Fruit fly (Drosophila melanogaster) whole organism, embryonic: Measurements from ENCODE around the gene edin.
A peak's percentile ranks its signal among the peaks of the same experiment; 100 is the strongest.

Experiments
- ATbp ChIP-seq: fragments of 200-800 bp; sonication (Bioruptor generic); optimal IDR thresholded peaks from 2 replicates; lab custom pipeline; 2017; ENCODE audit warnings: missing biosample characterization, mild to moderate bottlenecking, missing genetic modification characterization, missing genetic modification reagents
- Atf6 ChIP-seq: fragments of 200-800 bp; sonication (Bioruptor generic); IDR thresholded peaks from 2 replicates; pipeline ENCODE4 v1.3.6; 2022; ENCODE audit warnings: missing biosample characterization, missing genetic modification characterization
- CG10209 ChIP-seq: fragments of 200-800 bp; sonication (Bioruptor generic); optimal IDR thresholded peaks from 3 replicates; lab custom pipeline; 2017; ENCODE audit warnings: missing biosample characterization, mild to moderate bottlenecking, missing genetic modification characterization, missing genetic modification reagents
- CG12219 ChIP-seq: fragments of 200-800 bp; sonication (Bioruptor generic); optimal IDR thresholded peaks from 3 replicates; lab custom pipeline; 2018; ENCODE audit warnings: missing biosample characterization, mild to moderate bottlenecking, missing genetic modification characterization
- CG13894 ChIP-seq: fragments of 200-800 bp; sonication (Bioruptor generic); optimal IDR thresholded peaks from 3 replicates; lab custom pipeline; 2018; ENCODE audit warnings: missing biosample characterization, mild to moderate bottlenecking, missing genetic modification characterization, moderate library complexity
- CG14441 ChIP-seq: fragments of 200-800 bp; sonication (Bioruptor generic); IDR thresholded peaks from 2 replicates; pipeline ENCODE4 v1.3.6; 2022; ENCODE audit warnings: missing biosample characterization, missing genetic modification characterization
- CG17802 ChIP-seq: fragments of 200-800 bp; sonication (Bioruptor generic); optimal IDR thresholded peaks from 2 replicates; lab custom pipeline; 2018; ENCODE audit warnings: missing biosample characterization, mild to moderate bottlenecking, missing genetic modification characterization, moderate library complexity
- CG17829 ChIP-seq: fragments of 200-800 bp; optimal IDR thresholded peaks from 2 replicates; lab custom pipeline; 2019; ENCODE audit warnings: missing biosample characterization, mild to moderate bottlenecking, missing genetic modification characterization, moderate library complexity
- CG18011 ChIP-seq: fragments of 200-800 bp; sonication (Bioruptor generic); optimal IDR thresholded peaks from 2 replicates; lab custom pipeline; 2017; ENCODE audit warnings: missing biosample characterization, missing genetic modification characterization, mild to moderate bottlenecking, moderate library complexity, missing genotype
- CG18262 ChIP-seq: fragments of 200-800 bp; optimal IDR thresholded peaks from 3 replicates; lab custom pipeline; 2019; ENCODE audit warnings: missing biosample characterization, mild to moderate bottlenecking, missing genetic modification characterization, moderate library complexity
- CG32532 ChIP-seq: fragments of 200-800 bp; sonication (Bioruptor generic); IDR thresholded peaks from 2 replicates; pipeline ENCODE4 v1.3.6; 2022; ENCODE audit warnings: missing biosample characterization, missing genetic modification characterization
- CG3726 ChIP-seq: fragments of 200-800 bp; sonication (Bioruptor generic); IDR thresholded peaks from 3 replicates; pipeline ENCODE4, ENCODE4 v1.3.6; 2022; ENCODE audit warnings: missing biosample characterization, missing genetic modification characterization
- CG6813 ChIP-seq: fragments of 200-800 bp; sonication (Bioruptor generic); optimal IDR thresholded peaks from 2 replicates; lab custom pipeline; 2017; ENCODE audit warnings: missing biosample characterization, missing genetic modification characterization, mild to moderate bottlenecking, moderate library complexity, missing genetic modification reagents
- CG7928 ChIP-seq: fragments of 200-800 bp; sonication (Bioruptor generic); optimal IDR thresholded peaks from 2 replicates; lab custom pipeline; 2017; ENCODE audit warnings: missing biosample characterization, mild to moderate bottlenecking, missing genetic modification characterization
- CG7963 ChIP-seq: fragments of 200-800 bp; sonication (Bioruptor generic); IDR thresholded peaks from 3 replicates; pipeline ENCODE4 v1.3.6; 2022; ENCODE audit warnings: missing biosample characterization, missing genetic modification characterization; ENCODE audit not compliant: partially characterized antibody
- CG8089 ChIP-seq: fragments of 200-800 bp; sonication (Bioruptor generic); optimal IDR thresholded peaks from 3 replicates; lab custom pipeline; 2016; ENCODE audit warnings: missing biosample characterization, missing genetic modification characterization
- CG8388 ChIP-seq: fragments of 200-800 bp; sonication (Bioruptor generic); optimal IDR thresholded peaks from 2 replicates; lab custom pipeline; 2019; ENCODE audit warnings: missing biosample characterization, mild to moderate bottlenecking, missing genetic modification characterization, moderate library complexity
- Chrac-16 ChIP-seq: fragments of 200-800 bp; sonication (Bioruptor generic); optimal IDR thresholded peaks from 3 replicates; lab custom pipeline; 2016; ENCODE audit warnings: missing biosample characterization, missing genetic modification characterization
- D19A ChIP-seq: fragments of 200-800 bp; optimal IDR thresholded peaks from 3 replicates; lab custom pipeline; 2019; ENCODE audit warnings: missing biosample characterization, mild to moderate bottlenecking, missing genetic modification characterization, moderate library complexity
- D19B ChIP-seq: fragments of 200-800 bp; sonication (Bioruptor generic); optimal IDR thresholded peaks from 2 replicates; lab custom pipeline; 2017; ENCODE audit warnings: missing biosample characterization, mild to moderate bottlenecking, missing genetic modification characterization
- ERR ChIP-seq: fragments of 200-800 bp; sonication (Bioruptor generic); optimal IDR thresholded peaks from 2 replicates; lab custom pipeline; 2016; ENCODE audit warnings: missing biosample characterization, missing genetic modification characterization
- Eip74EF ChIP-seq, 2 experiments: fragments of 200-800 bp in 1 of 2; fragments of >200 bp in 1 of 2; sonication (Bioruptor generic) in 1 of 2; optimal IDR thresholded peaks; 2 replicates each; lab custom pipeline; 2017 to 2019; ENCODE audit warnings: missing biosample characterization in 2 of 2, missing genetic modification characterization in 2 of 2, mild to moderate bottlenecking in 1 of 2, moderate library complexity in 1 of 2
- Fer3 ChIP-seq: fragments of 200-800 bp; sonication (Bioruptor generic); optimal IDR thresholded peaks from 2 replicates; lab custom pipeline; 2018; ENCODE audit warnings: missing biosample characterization, mild to moderate bottlenecking, missing genetic modification characterization, moderate library complexity
- Gug ChIP-seq: fragments of 200-800 bp; sonication (Bioruptor generic); IDR thresholded peaks from 4 replicates; pipeline ENCODE4 v1.3.6; 2022; ENCODE audit warnings: missing biosample characterization, missing genetic modification characterization
- HLH3B ChIP-seq: fragments of 200-800 bp; sonication (Bioruptor generic); IDR thresholded peaks from 2 replicates; pipeline ENCODE4 v1.3.6; 2022; ENCODE audit warnings: missing biosample characterization, missing genetic modification characterization
- Poxn ChIP-seq: fragments of 200-800 bp; sonication (Bioruptor generic); IDR thresholded peaks from 2 replicates; pipeline ENCODE4 v1.3.6; 2022; ENCODE audit warnings: missing biosample characterization, missing genetic modification characterization
- Ptx1 ChIP-seq: fragments of 200-800 bp; sonication (Bioruptor generic); IDR thresholded peaks from 2 replicates; pipeline ENCODE4 v1.3.6; 2022; ENCODE audit warnings: missing biosample characterization, missing genetic modification characterization
- abd-A ChIP-seq: fragments of 200-800 bp; sonication (Bioruptor generic); optimal IDR thresholded peaks from 3 replicates; lab custom pipeline; 2019; ENCODE audit warnings: missing biosample characterization, mild to moderate bottlenecking, missing genetic modification characterization, moderate library complexity
- crol ChIP-seq: fragments of 200-800 bp; sonication (Bioruptor generic); IDR thresholded peaks from 2 replicates; pipeline ENCODE4 v1.3.6; 2022; ENCODE audit warnings: missing biosample characterization, missing genetic modification characterization
- dysf ChIP-seq: fragments of 200-800 bp; sonication (Bioruptor generic); IDR thresholded peaks from 3 replicates; pipeline ENCODE4 v1.3.6; 2022; ENCODE audit warnings: missing biosample characterization, missing genetic modification characterization
- esg ChIP-seq: fragments of 200-800 bp; sonication (Bioruptor generic); conservative IDR thresholded peaks from 2 replicates; pipeline ENCODE4 v1.3.6; 2022; ENCODE audit warnings: missing biosample characterization, missing genetic modification characterization
- fd3F ChIP-seq: fragments of 200-800 bp; sonication (Bioruptor generic); optimal IDR thresholded peaks from 2 replicates; lab custom pipeline; 2018; ENCODE audit warnings: missing biosample characterization, mild to moderate bottlenecking, missing genetic modification characterization, moderate library complexity
- fd96Cb ChIP-seq: fragments of 200-800 bp; sonication (Bioruptor generic); optimal IDR thresholded peaks from 2 replicates; lab custom pipeline; 2018; ENCODE audit warnings: missing biosample characterization, mild to moderate bottlenecking, missing genetic modification characterization, moderate library complexity
- gce ChIP-seq: fragments of 200-800 bp; sonication (Bioruptor generic); IDR thresholded peaks from 3 replicates; pipeline ENCODE4 v1.3.6; 2022; ENCODE audit warnings: missing biosample characterization, missing genetic modification characterization
- gro ChIP-seq: fragments of 200-800 bp; sonication (Bioruptor generic); optimal IDR thresholded peaks from 2 replicates; lab custom pipeline; 2016; ENCODE audit warnings: missing biosample characterization, missing genetic modification characterization
- insv ChIP-seq, 2 experiments: fragments of 200-800 bp; sonication (Bioruptor generic); optimal IDR thresholded peaks; 3 replicates each; lab custom pipeline; 2016 to 2018; ENCODE audit warnings: missing biosample characterization in 2 of 2, missing genetic modification characterization in 2 of 2
- lilli ChIP-seq: fragments of 200-800 bp; sonication (Bioruptor generic); optimal IDR thresholded peaks from 3 replicates; lab custom pipeline; 2016; ENCODE audit warnings: missing biosample characterization, missing genetic modification characterization
- otp ChIP-seq: fragments of 200-800 bp; sonication (Bioruptor generic); IDR thresholded peaks from 3 replicates; pipeline ENCODE4, ENCODE4 v1.3.6; 2022; ENCODE audit warnings: missing biosample characterization, missing genetic modification characterization
- phol ChIP-seq: fragments of 200-800 bp; sonication (Bioruptor generic); optimal IDR thresholded peaks from 3 replicates; lab custom pipeline; 2018; ENCODE audit warnings: missing biosample characterization, mild to moderate bottlenecking, missing genetic modification characterization, moderate library complexity
- prd ChIP-seq, 3 experiments: fragments of >200 bp in 2 of 3; fragments of 200-800 bp in 1 of 3; sonication (Bioruptor generic) in 1 of 3; optimal IDR thresholded peaks in 2 of 3; IDR thresholded peaks in 1 of 3; 2 replicates in 2 of 3; 3 replicates in 1 of 3; pipeline versions ENCODE4 v1.3.6 to Lab custom; 2017 to 2022; ENCODE audit warnings: missing biosample characterization in 1 of 3, missing genetic modification characterization in 1 of 3
- pros ChIP-seq: fragments of 200-800 bp; sonication (Bioruptor generic); optimal IDR thresholded peaks from 3 replicates; lab custom pipeline; 2019; ENCODE audit warnings: missing biosample characterization, mild to moderate bottlenecking, missing genetic modification characterization, moderate library complexity
- repo ChIP-seq: fragments of 200-800 bp; sonication (Bioruptor generic); optimal IDR thresholded peaks from 2 replicates; lab custom pipeline; 2016; ENCODE audit warnings: missing biosample characterization, missing genetic modification characterization
- row ChIP-seq: fragments of 200-800 bp; sonication (Bioruptor generic); IDR thresholded peaks from 3 replicates; pipeline ENCODE4 v1.3.6; 2022; ENCODE audit warnings: missing biosample characterization, missing genetic modification characterization
- sisA ChIP-seq: fragments of 200-800 bp; sonication (Bioruptor generic); IDR thresholded peaks from 2 replicates; pipeline ENCODE4 v1.3.6; 2022; ENCODE audit warnings: missing biosample characterization, missing genetic modification characterization
- so ChIP-seq: fragments of 200-800 bp; sonication (Bioruptor generic); IDR thresholded peaks from 3 replicates; pipeline ENCODE4 v1.3.6; 2022; ENCODE audit warnings: missing biosample characterization, missing genetic modification characterization
- tap ChIP-seq: fragments of 200-800 bp; optimal IDR thresholded peaks from 3 replicates; lab custom pipeline; 2019; ENCODE audit warnings: missing biosample characterization, mild to moderate bottlenecking, missing genetic modification characterization, moderate library complexity
- tin ChIP-seq: fragments of 200-800 bp; sonication (Bioruptor generic); optimal IDR thresholded peaks from 3 replicates; lab custom pipeline; 2016; ENCODE audit warnings: missing biosample characterization, missing genetic modification characterization
- vvl ChIP-seq: fragments of 200-800 bp; sonication (Bioruptor generic); IDR thresholded peaks from 2 replicates; pipeline ENCODE4 v1.3.6; 2022; ENCODE audit warnings: missing biosample characterization, missing genetic modification characterization

The edin gene

DNA sequence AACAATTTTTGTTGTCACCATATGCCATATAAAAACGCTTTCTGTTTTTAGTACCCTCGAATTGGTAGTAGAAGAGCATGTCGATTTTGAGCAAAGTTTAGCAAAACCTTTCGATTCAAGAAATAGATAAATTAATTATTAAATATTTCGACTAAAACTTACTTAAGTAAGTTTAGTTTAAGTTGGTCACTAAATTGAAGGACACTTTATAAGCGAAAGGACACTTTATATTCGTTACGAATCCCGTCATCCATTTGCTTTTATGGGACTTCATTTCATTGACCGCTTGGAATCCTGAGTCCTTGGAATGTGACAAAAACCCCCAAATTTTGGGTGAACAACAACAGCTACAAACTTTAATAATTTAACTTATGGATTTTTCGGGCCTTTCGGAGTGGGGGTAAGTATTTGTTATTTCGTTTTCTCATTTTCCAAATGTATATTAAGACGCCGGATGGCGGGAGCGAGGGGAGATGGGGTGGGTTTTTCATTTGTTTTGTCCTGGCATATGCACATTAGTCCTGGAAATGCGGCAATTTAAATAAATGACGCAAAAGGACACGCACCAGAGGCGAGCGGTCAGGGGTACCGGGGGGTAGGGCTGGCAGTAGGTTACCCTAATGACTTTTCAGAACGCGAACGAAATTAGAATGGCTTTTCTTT lies 35.7 kb upstream of the edin start (continued):
- TF ChIP-seq Chrac-16 (GFP tag; lab: Kevin White, UChicago), result no peak
- TF ChIP-seq CG6813 (GFP tag; lab: Kevin White, UChicago), result peak; percentile 12
- TF ChIP-seq sisA (GFP tag; lab: Robert Waterston, UW), result peak; percentile 54; the same call in 1 of the 2 replicates
- peak; percentile 45; the same call in 1 of the 2 replicates for TF ChIP-seq CG14441 (GFP tag; lab: Robert Waterston, UW)
- TF ChIP-seq row (GFP tag; lab: Robert Waterston, UW), result peak; percentile 68
- TF ChIP-seq CG8089 (GFP tag; lab: Kevin White, UChicago), result no peak
- peak; percentile 37 for TF ChIP-seq abd-A (tag; lab: Kevin White, UChicago)
- TF ChIP-seq CG7928, result no peak
- peak; percentile 41; the same call in 1 of the 2 replicates for TF ChIP-seq Ptx1
- TF ChIP-seq phol (tag; lab: Kevin White, UChicago), result peak; percentile 20
- TF ChIP-seq CG10209 (GFP tag; lab: Kevin White, UChicago), result peak; percentile 25
- TF ChIP-seq Poxn (GFP tag; lab: Robert Waterston, UW), result no peak
- no peak for TF ChIP-seq CG17802 (tag; lab: Kevin White, UChicago)
- TF ChIP-seq Gug (GFP tag; lab: Robert Waterston, UW), result peak; percentile 35; the same call in 1 of the 4 replicates
- no peak for TF ChIP-seq CG13894
- peak; percentile 28 for TF ChIP-seq lilli (GFP tag; lab: Kevin White, UChicago)
- TF ChIP-seq insv (GFP tag; optimal IDR thresholded peaks at IDR 0.05; lab: Kevin White, UChicago), result no peak
- peak; percentile 39 for TF ChIP-seq D19A (tag; lab: Kevin White, UChicago)
- TF ChIP-seq fd96Cb (tag; lab: Kevin White, UChicago), result peak; percentile 18
- peak; percentile 38 for TF ChIP-seq CG17829 (tag; lab: Kevin White, UChicago)
- peak; percentile 59 for TF ChIP-seq D19B (GFP tag; lab: Kevin White, UChicago)
- TF ChIP-seq gce, result 0 out of 3 replicates have a peak, but pooled peaks have one; percentile 7
- TF ChIP-seq prd (optimal IDR thresholded peaks at IDR 0.05; lab: Kevin White, UChicago), result no peak
- TF ChIP-seq prd (GFP tag; IDR thresholded peaks at IDR 0.05; lab: Robert Waterston, UW), result peak; percentile 57; the same call in 2 of the 3 replicates
- TF ChIP-seq CG18011 (GFP tag; lab: Kevin White, UChicago), result no peak
- TF ChIP-seq fd3F (GFP tag; lab: Kevin White, UChicago), result no peak
- TF ChIP-seq tin (GFP tag; lab: Kevin White, UChicago), result peak; percentile 3
- peak; percentile 48; the same call in 2 of the 3 replicates for TF ChIP-seq dysf (GFP tag; lab: Robert Waterston, UW)
- no peak for TF ChIP-seq HLH3B (GFP tag; lab: Robert Waterston, UW)
- no peak for TF ChIP-seq repo
- TF ChIP-seq otp, result no peak
- TF ChIP-seq CG3726, result 0 out of 3 replicates have a peak, but pooled peaks have one; percentile 9
- peak; percentile 56 for TF ChIP-seq CG18262
- peak; percentile 17 for TF ChIP-seq ATbp (GFP tag; lab: Kevin White, UChicago)
- TF ChIP-seq so, result no peak
- peak; percentile 17 for TF ChIP-seq CG8388 (GFP tag; lab: Kevin White, UChicago)
- no peak; the same call in 1 of the 2 replicates for TF ChIP-seq esg (GFP tag; lab: Robert Waterston, UW)
- TF ChIP-seq crol (GFP tag; lab: Robert Waterston, UW), result peak; percentile 77
- peak; percentile 6 for TF ChIP-seq Fer3 (tag; lab: Kevin White, UChicago)
- TF ChIP-seq CG32532 (GFP tag; lab: Robert Waterston, UW), result peak; percentile 12; the same call in 1 of the 2 replicates
- TF ChIP-seq Eip74EF (GFP tag; optimal IDR thresholded peaks at IDR 0.05; lab: Kevin White, UChicago), result no peak
- 0 out of 2 replicates have a peak, but pooled peaks have one; percentile 27 for TF ChIP-seq Atf6 (GFP tag; lab: Robert Waterston, UW)
- no peak for TF ChIP-seq CG12219 (GFP tag; lab: Kevin White, UChicago)
- TF ChIP-seq gro (GFP tag; lab: Kevin White, UChicago), result no peak
- TF ChIP-seq pros (GFP tag; lab: Kevin White, UChicago), result peak; percentile 78
- TF ChIP-seq ERR (GFP tag; lab: Kevin White, UChicago), result no peak
- peak; percentile 10 for TF ChIP-seq tap
- no peak for TF ChIP-seq CG7963 (GFP tag; lab: Robert Waterston, UW)
- peak; percentile 58 for TF ChIP-seq vvl (GFP tag; lab: Robert Waterston, UW)
